Worm (Caenorhabditis elegans): ENCODE data around the gene K11D12.8.

DNA sequence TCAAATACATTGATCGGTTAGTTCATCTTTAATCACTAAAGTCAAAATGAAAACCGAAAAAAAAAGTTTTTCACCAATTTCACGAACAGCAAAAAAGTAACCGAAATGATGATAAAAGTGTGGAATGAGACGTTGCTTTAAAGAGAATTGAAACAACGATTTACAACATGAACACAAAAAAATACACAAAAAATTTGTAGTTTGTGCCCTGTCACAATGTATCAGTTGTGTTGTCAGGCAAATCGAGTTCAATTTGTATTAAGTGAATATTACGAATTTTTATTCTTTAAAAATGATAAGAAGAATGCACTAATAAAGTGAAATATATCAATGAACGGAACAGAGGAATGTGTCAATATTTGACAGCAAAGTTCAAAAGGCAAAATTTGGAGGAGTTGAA is 9.0 kb downstream of the K11D12.8 start:
- TF ChIP-seq pha-4 (tag; optimal IDR thresholded peaks at IDR 0.05), result no peak
- no peak for TF ChIP-seq sox-4 (tag; optimal IDR thresholded peaks at IDR 0.05)
- no peak for TF ChIP-seq pqm-1 (tag; optimal IDR thresholded peaks at IDR 0.05)
